Worm (Caenorhabditis elegans): ENCODE results near the gene T25B9.12.

ce11 chrIV:10799354-10799753 lies 34.2 kb downstream of the T25B9.12 start, which contains the start of gene zipt-2.1:
- TF ChIP-seq him-1 (tag; optimal IDR thresholded peaks at IDR 0.05) (no peak), dao-5 (tag; optimal IDR thresholded peaks at IDR 0.05) (no peak), W03F9.2 (tag; optimal IDR thresholded peaks at IDR 0.05) (no peak)

All from whole organism, L4/young adult.